Worm (Caenorhabditis elegans) whole organism, L1 larva: Measurements from ENCODE around the gene gur-3.

ENCODE experiments used
- Y116A8C.19 ChIP-seq: sonication (generic microtip); optimal IDR thresholded peaks from 2 replicates; lab custom pipeline; 2016; ENCODE audit warnings: missing compliant biosample characterization, missing genetic modification characterization, borderline replicate concordance
- alr-1 ChIP-seq: fragments of 200-800 bp; sonication (Bioruptor generic); optimal IDR thresholded peaks from 2 replicates; lab custom pipeline; 2018; ENCODE audit warnings: borderline replicate concordance, mild to moderate bottlenecking, missing genetic modification characterization, missing compliant biosample characterization
- dpl-1 ChIP-seq, 3 experiments: fragments of 150-350 bp in 2 of 3; sonication (generic microtip) in 1 of 3; optimal IDR thresholded peaks; 2 replicates each; lab custom pipeline; 2014 to 2017; ENCODE audit warnings: missing biosample characterization in 3 of 3, missing genetic modification characterization in 3 of 3, missing genetic modification reagents in 3 of 3
- lin-14 ChIP-seq: fragments of 200-800 bp; sonication (Bioruptor generic); optimal IDR thresholded peaks from 2 replicates; lab custom pipeline; 2018; ENCODE audit warnings: mild to moderate bottlenecking, missing genetic modification characterization, moderate library complexity, missing compliant biosample characterization
- nhr-11 ChIP-seq: fragments of 150-350 bp; optimal IDR thresholded peaks from 2 replicates; lab custom pipeline; 2014; ENCODE audit warnings: missing biosample characterization, missing genetic modification characterization
- nhr-20 ChIP-seq: sonication (generic microtip); optimal IDR thresholded peaks from 2 replicates; lab custom pipeline; 2016; ENCODE audit warnings: mild to moderate bottlenecking, missing genetic modification characterization, missing compliant biosample characterization
- nhr-84 ChIP-seq: sonication (generic microtip); optimal IDR thresholded peaks from 2 replicates; lab custom pipeline; 2017; ENCODE audit warnings: missing biosample characterization, missing genetic modification characterization
- skn-1 ChIP-seq: fragments of 150-350 bp; optimal IDR thresholded peaks from 2 replicates; lab custom pipeline; 2014; ENCODE audit warnings: missing biosample characterization, missing genetic modification characterization
- snpc-4 ChIP-seq: fragments of 150-350 bp; optimal IDR thresholded peaks from 2 replicates; lab custom pipeline; 2014; ENCODE audit warnings: missing biosample characterization, missing genetic modification characterization
- unc-62 ChIP-seq: fragments of 150-350 bp; optimal IDR thresholded peaks from 2 replicates; lab custom pipeline; 2014; ENCODE audit warnings: missing biosample characterization, missing genetic modification reagents, missing genetic modification characterization
- unc-86 ChIP-seq: sonication (generic microtip); optimal IDR thresholded peaks from 2 replicates; lab custom pipeline; 2016; ENCODE audit warnings: missing genetic modification characterization, missing compliant biosample characterization
- ztf-4 ChIP-seq: fragments of 150-350 bp; optimal IDR thresholded peaks from 2 replicates; lab custom pipeline; 2014; ENCODE audit warnings: missing biosample characterization, missing genetic modification characterization

- no peak for TF ChIP-seq dpl-1 (GFP tag; optimal IDR thresholded peaks at IDR 0.05; lab: Kevin White, UChicago)
- no peak for TF ChIP-seq unc-62
- TF ChIP-seq nhr-11 (tag; lab: Kevin White, UChicago), result no peak
- peak; percentile 97 for TF ChIP-seq lin-14
- no peak for TF ChIP-seq Y116A8C.19
- TF ChIP-seq nhr-20 (tag; lab: Kevin White, UChicago), result peak; percentile 32
- no peak for TF ChIP-seq snpc-4 (tag; lab: Kevin White, UChicago)
- TF ChIP-seq unc-86 (tag; lab: Kevin White, UChicago), result peak; percentile 85
- no peak for TF ChIP-seq nhr-84 (tag; lab: Kevin White, UChicago)
- peak; percentile 35 for TF ChIP-seq ztf-4 (tag; lab: Kevin White, UChicago)
- TF ChIP-seq skn-1 (tag; lab: Kevin White, UChicago), result peak; percentile 23
- no peak for TF ChIP-seq alr-1 (tag; lab: Kevin White, UChicago)
These were observed 29.4 kb upstream of the gur-3 start for ce11 chrX:10435492-10435939.
